Worm (Caenorhabditis elegans): ENCODE data around the gene C27C12.1.

Gene C27C12.1

DNA sequence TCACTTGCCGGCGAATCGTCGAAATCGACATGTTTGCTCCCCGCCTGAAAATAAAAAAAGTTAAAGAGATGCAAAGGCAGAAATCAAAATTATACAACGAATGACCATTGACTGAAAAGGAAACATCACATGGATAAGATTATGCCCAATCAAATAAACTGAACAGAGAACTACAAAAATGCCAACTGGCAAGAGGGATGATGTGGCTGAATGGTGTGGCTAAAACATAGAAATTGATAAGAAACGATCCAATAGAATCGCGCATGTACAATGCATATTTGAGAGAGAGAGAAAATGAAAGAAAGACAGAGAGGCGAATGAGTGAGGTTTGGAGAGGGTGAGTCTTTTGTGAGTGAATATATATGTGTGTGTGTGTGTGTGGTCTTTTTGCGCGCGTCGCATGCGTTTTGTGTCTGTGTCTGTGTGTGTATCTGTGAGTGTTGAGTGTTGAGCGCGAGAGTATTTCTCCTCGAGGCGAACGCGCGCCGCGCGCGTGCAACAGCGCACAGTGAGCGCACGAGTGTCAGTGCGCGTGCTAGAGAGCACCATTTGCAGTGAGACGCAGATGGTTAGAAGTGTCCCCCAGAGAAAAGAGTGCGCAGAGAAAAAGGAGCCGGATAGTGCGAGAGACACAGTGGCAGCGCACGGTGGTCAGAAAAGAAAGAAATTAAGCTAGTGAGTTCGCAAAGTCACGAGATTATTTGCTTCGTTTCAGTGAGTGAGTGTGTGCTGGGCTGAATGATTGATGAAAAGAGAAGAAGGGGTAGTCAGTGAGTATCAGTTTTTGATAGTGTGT lies 34.9 kb downstream of the C27C12.1 start, which contains the start of gene epn-1 (continued):
- TF ChIP-seq dox-1 (GFP tag; IDR thresholded peaks at IDR 0.05) (peak; percentile 97), ets-4 (GFP tag; optimal IDR thresholded peaks at IDR 0.05) (peak; percentile 95), ceh-91 (GFP tag; IDR thresholded peaks at IDR 0.05) (0 out of 2 replicates have a peak, but pooled peaks have one; percentile 10), ama-1 (optimal IDR thresholded peaks at IDR 0.05) (no peak), ama-1 (GFP tag; optimal IDR thresholded peaks at IDR 0.05) (no peak), B0035.1 (tag; optimal IDR thresholded peaks at IDR 0.05) (peak; percentile 84), nhr-179 (tag; optimal IDR thresholded peaks at IDR 0.05) (no peak), D2030.7 (GFP tag; IDR thresholded peaks at IDR 0.05) (no peak), T26A5.8 (tag; optimal IDR thresholded peaks at IDR 0.05) (no peak), aptf-3 (GFP tag; IDR thresholded peaks at IDR 0.05) (no peak), madf-3 (GFP tag; IDR thresholded peaks at IDR 0.05) (peak; percentile 85), tbp1 (GFP tag; optimal IDR thresholded peaks at IDR 0.05) (peak; percentile 73), cebp-1 (GFP tag; IDR thresholded peaks at IDR 0.05) (peak; percentile 73), cebp-1 (tag; optimal IDR thresholded peaks at IDR 0.05) (peak; percentile 97), hmg-1.2 (GFP tag; IDR thresholded peaks at IDR 0.05) (peak; percentile 95), Y67H2A.10 (GFP tag; conservative IDR thresholded peaks at IDR 0.05) (peak; percentile 93), nhr-80 (tag; optimal IDR thresholded peaks at IDR 0.05) (peak; percentile 99), ccch-3 (GFP tag; optimal IDR thresholded peaks at IDR 0.05) (no peak), rcor-1 (GFP tag; IDR thresholded peaks at IDR 0.05) (peak; percentile 74), repo-1 (tag; optimal IDR thresholded peaks at IDR 0.05) (peak; percentile 93), nhr-90 (tag; optimal IDR thresholded peaks at IDR 0.05) (peak; percentile 94), hrde-1 (tag; optimal IDR thresholded peaks at IDR 0.05; ENCODE audit: borderline replicate concordance) (no peak), snpc-4 (GFP tag; optimal IDR thresholded peaks at IDR 0.05) (peak; percentile 63), snpc-4 (tag; optimal IDR thresholded peaks at IDR 0.05) (peak in 3 of 4 experiments; percentile 80 to 89 (median 87)), Y53F4B.3 (GFP tag; IDR thresholded peaks at IDR 0.05) (no peak), K12H6.12 (tag; optimal IDR thresholded peaks at IDR 0.05) (peak; percentile 99), ceh-79 (tag; optimal IDR thresholded peaks at IDR 0.05) (peak; percentile 87), egrh-3 (GFP tag; IDR thresholded peaks at IDR 0.05) (peak; percentile 86), ZK185.1 (tag; optimal IDR thresholded peaks at IDR 0.05; ENCODE audit: poor library complexity, severe bottlenecking) (peak; percentile 82), fkh-3 (tag; optimal IDR thresholded peaks at IDR 0.05) (peak; percentile 30), ceh-58 (GFP tag; IDR thresholded peaks at IDR 0.05) (0 out of 2 replicates have a peak, but pooled peaks have one; percentile 48), lin-54 (GFP tag; optimal IDR thresholded peaks at IDR 0.05) (peak; percentile 75), lin-26 (GFP tag; IDR thresholded peaks at IDR 0.05) (peak; percentile 85), lsl-1 (GFP tag; optimal IDR thresholded peaks at IDR 0.05) (peak; percentile 4), F10E7.11 (tag; optimal IDR thresholded peaks at IDR 0.05) (peak; percentile 51), F23B12.7 (tag; optimal IDR thresholded peaks at IDR 0.05; ENCODE audit: insufficient read depth) (peak; percentile 34), akir-1 (GFP tag; optimal IDR thresholded peaks at IDR 0.05) (peak; percentile 82), tlf-1 (GFP tag; optimal IDR thresholded peaks at IDR 0.05) (peak; percentile 92), egl-44 (GFP tag; IDR thresholded peaks at IDR 0.05) (peak; percentile 95), F55B11.4 (tag; optimal IDR thresholded peaks at IDR 0.05; ENCODE audit: borderline replicate concordance, insufficient read depth) (no peak), athp-1 (tag; optimal IDR thresholded peaks at IDR 0.05) (peak; percentile 96), zfh-2 (GFP tag; conservative IDR thresholded peaks at IDR 0.05) (peak; percentile 100), B0019.2 (GFP tag; conservative IDR thresholded peaks at IDR 0.05) (no peak), ztf-22 (GFP tag; optimal IDR thresholded peaks at IDR 0.05) (peak; percentile 90), ekl-4 (GFP tag; IDR thresholded peaks at IDR 0.05) (peak; percentile 95), dpff-1 (tag; optimal IDR thresholded peaks at IDR 0.05) (no peak), ceh-100 (GFP tag; IDR thresholded peaks at IDR 0.05) (peak; percentile 41; the same call in 1 of the 2 replicates)
